Fruit fly (Drosophila melanogaster): ENCODE measurements around the gene Yp3.
A peak's percentile ranks its signal among the peaks of the same experiment; 100 is the strongest.

Yp3 gene

DNA sequence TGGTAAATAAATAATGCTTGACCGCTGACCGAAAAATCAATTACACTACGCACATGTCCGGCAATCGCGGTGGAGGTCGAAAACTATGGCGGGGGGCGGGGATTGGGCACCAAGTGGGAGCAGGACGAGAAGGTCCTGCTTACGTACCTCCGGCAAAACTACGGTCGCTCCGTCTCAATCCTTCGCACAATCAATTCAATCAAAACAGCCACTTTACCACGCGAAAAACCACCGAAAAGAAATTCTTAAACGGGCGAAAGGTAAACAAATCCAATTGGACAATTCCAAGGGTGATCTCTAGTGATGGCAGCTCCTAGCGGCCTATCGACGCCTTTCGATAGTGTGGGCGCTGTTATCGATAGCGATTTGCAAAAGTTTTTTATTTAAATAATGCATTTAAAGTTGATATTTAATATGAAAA, 41.4 kb upstream of the Yp3 start, which contains the start of gene Nadsyn (continued):
- TF ChIP-seq crc (GFP tag; optimal IDR thresholded peaks at IDR 0.05) (no peak), ssp (GFP tag; IDR thresholded peaks at IDR 0.05) (no peak), row (GFP tag; IDR thresholded peaks at IDR 0.05) (peak; percentile 65), ATbp (GFP tag; optimal IDR thresholded peaks at IDR 0.05) (no peak), slp2 (GFP tag; optimal IDR thresholded peaks at IDR 0.05) (no peak), ap (GFP tag; IDR thresholded peaks at IDR 0.05) (no peak), CG3407 (GFP tag; optimal IDR thresholded peaks at IDR 0.05) (no peak), H15 (GFP tag; IDR thresholded peaks at IDR 0.05) (no peak), onecut (GFP tag; IDR thresholded peaks at IDR 0.05) (peak; percentile 70), CG17568 (GFP tag; optimal IDR thresholded peaks at IDR 0.05) (no peak), CG10321 (GFP tag; IDR thresholded peaks at IDR 0.05) (no peak), sna (GFP tag; IDR thresholded peaks at IDR 0.05; ENCODE audit: partially characterized antibody) (peak; percentile 68; the same call in 1 of the 2 replicates), CG7745 (tag; optimal IDR thresholded peaks at IDR 0.05) (no peak), stc (GFP tag; IDR thresholded peaks at IDR 0.05) (no peak), sim (GFP tag; IDR thresholded peaks at IDR 0.05) (no peak), CG31388 (GFP tag; optimal IDR thresholded peaks at IDR 0.05) (no peak), CG9817 (tag; optimal IDR thresholded peaks at IDR 0.05) (no peak), oc (tag; optimal IDR thresholded peaks at IDR 0.05) (no peak), jigr1 (GFP tag; IDR thresholded peaks at IDR 0.05) (no peak), CG18599 (GFP tag; optimal IDR thresholded peaks at IDR 0.05) (no peak), Oli (tag; optimal IDR thresholded peaks at IDR 0.05) (no peak), E2f1 (GFP tag; IDR thresholded peaks at IDR 0.05) (no peak), CG10267 (tag; optimal IDR thresholded peaks at IDR 0.05) (peak; percentile 13), cwo (GFP tag; optimal IDR thresholded peaks at IDR 0.05) (no peak), ham (GFP tag; IDR thresholded peaks at IDR 0.05) (no peak), Mes4 (GFP tag; optimal IDR thresholded peaks at IDR 0.05) (no peak), CG15073 (GFP tag; optimal IDR thresholded peaks at IDR 0.05) (no peak), Jarid2 (GFP tag; optimal IDR thresholded peaks at IDR 0.05) (no peak), chinmo (GFP tag; IDR thresholded peaks at IDR 0.05; ENCODE audit: partially characterized antibody) (0 out of 4 replicates have a peak, but pooled peaks have one; percentile 61), CG14710 (tag; optimal IDR thresholded peaks at IDR 0.05) (peak; percentile 34), rib (GFP tag; IDR thresholded peaks at IDR 0.05) (no peak), CG1024 (GFP tag; IDR thresholded peaks at IDR 0.05) (no peak), CG6683 (GFP tag; optimal IDR thresholded peaks at IDR 0.05) (no peak), CG1832 (GFP tag; optimal IDR thresholded peaks at IDR 0.05) (no peak), run (tag; optimal IDR thresholded peaks at IDR 0.05) (no peak), CG4360 (GFP tag; IDR thresholded peaks at IDR 0.05) (no peak), ewg (GFP tag; optimal IDR thresholded peaks at IDR 0.05) (no peak), Mrtf (GFP tag; IDR thresholded peaks at IDR 0.05) (no peak), pfk (GFP tag; optimal IDR thresholded peaks at IDR 0.05) (no peak), lmd (GFP tag; IDR thresholded peaks at IDR 0.05) (no peak), odd (GFP tag; optimal IDR thresholded peaks at IDR 0.05) (no peak), slou (GFP tag; optimal IDR thresholded peaks at IDR 0.05) (no peak), CG6689 (GFP tag; IDR thresholded peaks at IDR 0.05) (no peak), CG6654 (GFP tag; optimal IDR thresholded peaks at IDR 0.05) (no peak), Ada2b (GFP tag; IDR thresholded peaks at IDR 0.05) (no peak), shn (GFP tag; optimal IDR thresholded peaks at IDR 0.05) (no peak), Hmx (GFP tag; optimal IDR thresholded peaks at IDR 0.05) (no peak), CG32767 (GFP tag; IDR thresholded peaks at IDR 0.05) (no peak), chm (GFP tag; IDR thresholded peaks at IDR 0.05) (no peak), danr (GFP tag; IDR thresholded peaks at IDR 0.05) (no peak), Vsx1 (GFP tag; optimal IDR thresholded peaks at IDR 0.05) (no peak), D19B (GFP tag; optimal IDR thresholded peaks at IDR 0.05) (no peak)
